Worm (Caenorhabditis elegans) whole organism, mixed stage, embryonic: ENCODE results near the gene R05H5.7.

ENCODE experiments used
- ces-1 ChIP-seq: fragments of 150-350 bp; optimal IDR thresholded peaks from 2 replicates; lab custom pipeline; 2014; ENCODE audit warnings: missing biosample characterization, missing genetic modification reagents, missing genetic modification characterization
- mab-5 ChIP-seq: fragments of 150-350 bp; optimal IDR thresholded peaks from 2 replicates; lab custom pipeline; 2014; ENCODE audit warnings: missing biosample characterization, missing genetic modification characterization
- pha-4 ChIP-seq: fragments of 150-350 bp; optimal IDR thresholded peaks from 2 replicates; lab custom pipeline; 2018; ENCODE audit warnings: missing biosample characterization, missing genetic modification reagents, missing genetic modification characterization

DNA sequence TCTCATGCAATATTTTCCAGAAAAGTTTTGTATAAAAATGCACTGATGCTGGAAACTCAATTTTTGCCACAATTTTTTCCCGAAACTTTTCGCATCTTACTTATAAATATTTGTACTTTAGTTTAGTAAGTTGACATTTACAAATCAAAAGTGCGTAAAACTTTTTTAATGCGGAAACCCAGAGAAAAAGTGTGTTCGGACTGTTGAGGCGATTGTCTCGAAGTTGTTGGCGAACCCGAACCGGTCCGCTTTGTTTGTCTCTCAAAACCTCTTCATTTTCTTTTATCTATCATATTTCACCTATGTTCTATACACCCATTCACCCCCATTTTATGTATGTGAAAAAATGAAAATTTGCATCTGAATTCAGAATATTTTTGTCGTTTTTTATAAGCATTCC is 28.3 kb downstream of the R05H5.7 start:
- TF ChIP-seq mab-5 (tag; lab: Kevin White, UChicago) (no peak), pha-4 (no peak), ces-1 (GFP tag; lab: Kevin White, UChicago) (no peak)
